Fruit fly (Drosophila melanogaster) whole organism, embryonic: ENCODE results near the gene Gr93a.

Source experiments
- B-H2 ChIP-seq: fragments of 200-800 bp; sonication (Bioruptor generic); optimal IDR thresholded peaks from 2 replicates; lab custom pipeline; 2018; ENCODE audit warnings: missing biosample characterization, mild to moderate bottlenecking, missing genetic modification characterization
- CG1024 ChIP-seq: fragments of 200-800 bp; sonication (Bioruptor generic); IDR thresholded peaks from 2 replicates; pipeline ENCODE4 v1.3.6; 2022; ENCODE audit warnings: missing biosample characterization, missing genetic modification characterization
- CG10979 ChIP-seq: fragments of 200-800 bp; sonication (Bioruptor generic); optimal IDR thresholded peaks from 2 replicates; lab custom pipeline; 2018; ENCODE audit warnings: missing biosample characterization, mild to moderate bottlenecking, missing genetic modification characterization, moderate library complexity
- CG11456 ChIP-seq: fragments of 200-800 bp; sonication (Bioruptor generic); IDR thresholded peaks from 3 replicates; pipeline ENCODE4 v1.3.6; 2022; ENCODE audit warnings: missing biosample characterization, missing genetic modification characterization
- CG13624 ChIP-seq: fragments of 200-800 bp; sonication (Bioruptor generic); optimal IDR thresholded peaks from 2 replicates; lab custom pipeline; 2016; ENCODE audit warnings: missing biosample characterization, missing genetic modification characterization
- CG14860 ChIP-seq: fragments of 200-800 bp; sonication (Bioruptor generic); IDR thresholded peaks from 3 replicates; pipeline ENCODE4 v1.3.6; 2022; ENCODE audit warnings: missing biosample characterization, missing genetic modification characterization; ENCODE audit not compliant: partially characterized antibody
- CG15479 ChIP-seq: fragments of 200-800 bp; sonication (Bioruptor generic); optimal IDR thresholded peaks from 3 replicates; lab custom pipeline; 2019; ENCODE audit warnings: missing biosample characterization, mild to moderate bottlenecking, missing genetic modification characterization, moderate library complexity
- CG16815 ChIP-seq: fragments of 200-800 bp; sonication (Bioruptor generic); optimal IDR thresholded peaks from 3 replicates; lab custom pipeline; 2017; ENCODE audit warnings: missing biosample characterization, mild to moderate bottlenecking, missing genetic modification characterization
- CG2129 ChIP-seq: fragments of 200-800 bp; sonication (Bioruptor generic); IDR thresholded peaks from 2 replicates; pipeline ENCODE4 v1.3.6; 2022; ENCODE audit warnings: missing biosample characterization, missing genetic modification characterization; ENCODE audit not compliant: partially characterized antibody
- CG2889 ChIP-seq: fragments of 200-800 bp; sonication (Bioruptor generic); IDR thresholded peaks from 3 replicates; pipeline ENCODE4 v1.3.6; 2022; ENCODE audit warnings: missing biosample characterization, missing genetic modification characterization
- CG30431 ChIP-seq: fragments of 200-800 bp; sonication (Bioruptor generic); optimal IDR thresholded peaks from 2 replicates; lab custom pipeline; 2017; ENCODE audit warnings: missing biosample characterization, missing genetic modification characterization
- CG32767 ChIP-seq: fragments of 200-800 bp; sonication (Bioruptor generic); IDR thresholded peaks from 2 replicates; pipeline ENCODE4 v1.3.6; 2022; ENCODE audit warnings: missing biosample characterization, missing genetic modification characterization
- CG33213 ChIP-seq: fragments of 200-800 bp; sonication (Bioruptor generic); optimal IDR thresholded peaks from 3 replicates; lab custom pipeline; 2016; ENCODE audit warnings: missing biosample characterization, missing genetic modification characterization
- CG34376 ChIP-seq: fragments of 200-800 bp; sonication (Bioruptor generic); optimal IDR thresholded peaks from 2 replicates; lab custom pipeline; 2018; ENCODE audit warnings: missing biosample characterization, mild to moderate bottlenecking, missing genetic modification characterization
- CG4707 ChIP-seq: fragments of 200-800 bp; sonication (Bioruptor generic); optimal IDR thresholded peaks from 2 replicates; lab custom pipeline; 2018; ENCODE audit warnings: missing biosample characterization, mild to moderate bottlenecking, missing genetic modification characterization, moderate library complexity
- CG7839 ChIP-seq: fragments of 200-800 bp; sonication (Bioruptor generic); optimal IDR thresholded peaks from 3 replicates; lab custom pipeline; 2018; ENCODE audit warnings: missing biosample characterization, mild to moderate bottlenecking, missing genetic modification characterization, moderate library complexity
- Camta ChIP-seq: fragments of 200-800 bp; sonication (Bioruptor generic); optimal IDR thresholded peaks from 2 replicates; lab custom pipeline; 2016; ENCODE audit warnings: missing biosample characterization, missing genetic modification characterization
- Doc3 ChIP-seq: fragments of 200-800 bp; sonication (Bioruptor generic); IDR thresholded peaks from 3 replicates; pipeline ENCODE4 v1.3.6; 2022; ENCODE audit warnings: missing biosample characterization, missing genetic modification characterization; ENCODE audit not compliant: partially characterized antibody
- Drgx ChIP-seq: fragments of 200-800 bp; sonication (Bioruptor generic); IDR thresholded peaks from 2 replicates; pipeline ENCODE4 v1.3.6; 2022; ENCODE audit warnings: missing biosample characterization, missing genetic modification characterization
- Hr3 ChIP-seq: fragments of 200-800 bp; sonication (Bioruptor generic); optimal IDR thresholded peaks from 3 replicates; lab custom pipeline; 2016; ENCODE audit warnings: missing biosample characterization, missing genetic modification characterization
- Lim3 ChIP-seq: fragments of 200-800 bp; sonication (Bioruptor generic); IDR thresholded peaks from 2 replicates; pipeline ENCODE4 v1.3.6; 2022; ENCODE audit warnings: missing biosample characterization, missing genetic modification characterization
- Meics ChIP-seq: fragments of 200-800 bp; sonication (Bioruptor generic); optimal IDR thresholded peaks from 2 replicates; lab custom pipeline; 2017; ENCODE audit warnings: missing biosample characterization, mild to moderate bottlenecking, missing genetic modification characterization
- NK7.1 ChIP-seq: fragments of 200-800 bp; sonication (Bioruptor generic); optimal IDR thresholded peaks from 3 replicates; lab custom pipeline; 2016; ENCODE audit warnings: missing biosample characterization, missing genetic modification characterization
- Neu2 ChIP-seq: fragments of 200-800 bp; sonication (Bioruptor generic); optimal IDR thresholded peaks from 3 replicates; lab custom pipeline; 2016; ENCODE audit warnings: missing biosample characterization, missing genetic modification characterization, borderline replicate concordance
- Pdp1 ChIP-seq, 2 experiments: fragments of 200-800 bp; sonication (Bioruptor generic); optimal IDR thresholded peaks; 3 replicates each; lab custom pipeline; 2016; ENCODE audit warnings: missing biosample characterization in 2 of 2, missing genetic modification characterization in 2 of 2, mild to moderate bottlenecking in 1 of 2, moderate library complexity in 1 of 2
- Rfx ChIP-seq: fragments of 200-800 bp; sonication (Bioruptor generic); IDR thresholded peaks from 2 replicates; pipeline ENCODE4 v1.3.6; 2022; ENCODE audit warnings: missing biosample characterization, missing genetic modification characterization
- Xrp1 ChIP-seq: fragments of 200-800 bp; sonication (Bioruptor generic); IDR thresholded peaks from 2 replicates; pipeline ENCODE4 v1.3.6; 2022; ENCODE audit warnings: missing biosample characterization, missing genetic modification characterization
- abd-A ChIP-seq: fragments of 200-800 bp; sonication (Bioruptor generic); optimal IDR thresholded peaks from 3 replicates; lab custom pipeline; 2019; ENCODE audit warnings: missing biosample characterization, mild to moderate bottlenecking, missing genetic modification characterization, moderate library complexity
- dmrt99B ChIP-seq: fragments of 200-800 bp; sonication (Bioruptor generic); optimal IDR thresholded peaks from 2 replicates; lab custom pipeline; 2018; ENCODE audit warnings: missing biosample characterization, mild to moderate bottlenecking, missing genetic modification characterization, moderate library complexity
- eyg ChIP-seq: fragments of 200-800 bp; sonication (Bioruptor generic); optimal IDR thresholded peaks from 3 replicates; lab custom pipeline; 2016; ENCODE audit warnings: missing biosample characterization, missing genetic modification characterization
- fd64A ChIP-seq: fragments of 200-800 bp; sonication (Bioruptor generic); optimal IDR thresholded peaks from 3 replicates; lab custom pipeline; 2018; ENCODE audit warnings: missing biosample characterization, mild to moderate bottlenecking, missing genetic modification characterization
- h ChIP-seq: fragments of >200 bp; optimal IDR thresholded peaks from 2 replicates; lab custom pipeline; 2017
- hkb ChIP-seq, 2 experiments: fragments of 200-800 bp in 1 of 2; fragments of >200 bp in 1 of 2; sonication (Bioruptor generic) in 1 of 2; IDR thresholded peaks in 1 of 2; optimal IDR thresholded peaks in 1 of 2; 2 replicates each; pipeline versions ENCODE4 v1.3.6 to Lab custom; 2017 to 2022; ENCODE audit warnings: missing biosample characterization in 1 of 2, missing genetic modification characterization in 1 of 2
- knrl ChIP-seq: fragments of 200-800 bp; sonication (Bioruptor generic); IDR thresholded peaks from 3 replicates; pipeline ENCODE4 v1.3.6; 2022; ENCODE audit warnings: missing biosample characterization, missing genetic modification characterization; ENCODE audit not compliant: partially characterized antibody
- maf-S ChIP-seq: fragments of 200-800 bp; sonication (Bioruptor generic); optimal IDR thresholded peaks from 2 replicates; lab custom pipeline; 2016; ENCODE audit warnings: missing biosample characterization, missing genetic modification characterization
- nau ChIP-seq: fragments of 200-800 bp; sonication (Bioruptor generic); optimal IDR thresholded peaks from 3 replicates; lab custom pipeline; 2017; ENCODE audit warnings: missing biosample characterization, mild to moderate bottlenecking, missing genetic modification characterization, missing genetic modification reagents
- nmo ChIP-seq: fragments of 200-800 bp; sonication (Bioruptor generic); optimal IDR thresholded peaks from 2 replicates; lab custom pipeline; 2018; ENCODE audit warnings: missing biosample characterization, mild to moderate bottlenecking, missing genetic modification characterization, moderate library complexity
- pb ChIP-seq: fragments of 200-800 bp; sonication (Bioruptor generic); optimal IDR thresholded peaks from 3 replicates; lab custom pipeline; 2016; ENCODE audit warnings: missing biosample characterization, missing genetic modification characterization
- peb ChIP-seq: fragments of 200-800 bp; sonication (Bioruptor generic); IDR thresholded peaks from 2 replicates; pipeline ENCODE4 v1.3.6; 2022; ENCODE audit warnings: missing biosample characterization, missing genetic modification characterization
- run ChIP-seq: fragments of 200-800 bp; sonication (Bioruptor generic); optimal IDR thresholded peaks from 3 replicates; lab custom pipeline; 2018; ENCODE audit warnings: missing biosample characterization, mild to moderate bottlenecking, missing genetic modification characterization
- sens ChIP-seq: fragments of 200-800 bp; sonication (Bioruptor generic); peaks from one replicate; lab custom pipeline; 2016; ENCODE audit warnings: missing biosample characterization, missing genetic modification characterization
- sim ChIP-seq: fragments of 200-800 bp; sonication (Bioruptor generic); IDR thresholded peaks from 2 replicates; pipeline ENCODE4 v1.3.6; 2022; ENCODE audit warnings: missing biosample characterization, missing genetic modification characterization
- slp2 ChIP-seq: fragments of 200-800 bp; sonication (Bioruptor generic); optimal IDR thresholded peaks from 2 replicates; lab custom pipeline; 2016; ENCODE audit warnings: missing biosample characterization, missing genetic modification characterization
- ttk ChIP-seq: fragments of 200-800 bp; sonication (Bioruptor generic); IDR thresholded peaks from 2 replicates; pipeline ENCODE4 v2.1.2; 2022; ENCODE audit warnings: missing biosample characterization, missing genetic modification characterization
- twi ChIP-seq: fragments of 200-800 bp; optimal IDR thresholded peaks from 2 replicates; lab custom pipeline; 2019; ENCODE audit warnings: missing biosample characterization, mild to moderate bottlenecking, missing genetic modification characterization, moderate library complexity
- z ChIP-seq: fragments of 200-800 bp; sonication (Bioruptor generic); IDR thresholded peaks from 3 replicates; pipeline ENCODE4 v1.3.6; 2022; ENCODE audit warnings: missing biosample characterization, missing genetic modification characterization
- zen ChIP-seq: fragments of 200-800 bp; sonication (Bioruptor generic); optimal IDR thresholded peaks from 3 replicates; lab custom pipeline; 2018; ENCODE audit warnings: missing biosample characterization, mild to moderate bottlenecking, missing genetic modification characterization, moderate library complexity
- zf30C ChIP-seq: fragments of 200-800 bp; sonication (Bioruptor generic); optimal IDR thresholded peaks from 3 replicates; lab custom pipeline; 2018; ENCODE audit warnings: missing biosample characterization, mild to moderate bottlenecking, missing genetic modification characterization
- zfh1 ChIP-seq: fragments of 200-800 bp; sonication (Bioruptor generic); IDR thresholded peaks from 3 replicates; pipeline ENCODE4 v1.3.6; 2022; ENCODE audit warnings: missing biosample characterization, missing genetic modification characterization

The Gr93a gene

dm6 chr3R:21837069-21837977 is 5.0 kb downstream of the Gr93a start (continued):
- TF ChIP-seq Neu2 (no peak), Meics (GFP tag; lab: Kevin White, UChicago) (peak; percentile 43), nau (GFP tag; lab: Kevin White, UChicago) (peak; percentile 27), CG10979 (tag; lab: Kevin White, UChicago) (peak; percentile 48), pb (GFP tag; lab: Kevin White, UChicago) (no peak), NK7.1 (no peak), slp2 (GFP tag; lab: Kevin White, UChicago) (no peak), CG13624 (GFP tag; lab: Kevin White, UChicago) (no peak), zen (no peak), CG34376 (GFP tag; lab: Kevin White, UChicago) (no peak), CG33213 (GFP tag; lab: Kevin White, UChicago) (no peak), Hr3 (no peak), CG7839 (peak; percentile 39), maf-S (no peak), Drgx (GFP tag; lab: Robert Waterston, UW) (peak; percentile 34), peb (GFP tag; lab: Robert Waterston, UW) (no peak), Camta (GFP tag; lab: Kevin White, UChicago) (no peak), hkb (optimal IDR thresholded peaks at IDR 0.05; lab: Kevin White, UChicago) (no peak), hkb (GFP tag; IDR thresholded peaks at IDR 0.05; lab: Robert Waterston, UW) (no peak), CG32767 (GFP tag; lab: Robert Waterston, UW) (no peak), fd64A (GFP tag; lab: Kevin White, UChicago) (no peak), abd-A (tag; lab: Kevin White, UChicago) (no peak), dmrt99B (peak; percentile 86), Xrp1 (GFP tag; lab: Robert Waterston, UW) (no peak), knrl (GFP tag; lab: Robert Waterston, UW) (no peak), twi (no peak), CG30431 (GFP tag; lab: Kevin White, UChicago) (no peak), CG15479 (GFP tag; lab: Kevin White, UChicago) (no peak), Lim3 (GFP tag; lab: Robert Waterston, UW) (no peak), zf30C (GFP tag; lab: Kevin White, UChicago) (no peak), CG4707 (no peak), sens (no peak), sim (GFP tag; lab: Robert Waterston, UW) (no peak), CG11456 (no peak), Pdp1 (GFP tag; optimal IDR thresholded peaks at IDR 0.05; lab: Kevin White, UChicago) (no peak), CG2889 (GFP tag; lab: Robert Waterston, UW) (no peak), Doc3 (GFP tag; lab: Robert Waterston, UW) (no peak), eyg (GFP tag; lab: Kevin White, UChicago) (no peak), nmo (no peak), ttk (GFP tag; lab: Robert Waterston, UW) (no peak), CG14860 (GFP tag; lab: Robert Waterston, UW) (no peak), run (no peak), B-H2 (GFP tag; lab: Kevin White, UChicago) (no peak), Rfx (GFP tag; lab: Robert Waterston, UW) (no peak), CG1024 (0 out of 2 replicates have a peak, but pooled peaks have one; percentile 3), h (lab: Kevin White, UChicago) (no peak), CG16815 (GFP tag; lab: Kevin White, UChicago) (no peak), z (GFP tag; lab: Robert Waterston, UW) (0 out of 3 replicates have a peak, but pooled peaks have one; percentile 32), zfh1 (GFP tag; lab: Robert Waterston, UW) (no peak), CG2129 (GFP tag; lab: Robert Waterston, UW) (no peak)
